Fruit fly (Drosophila melanogaster): ENCODE data around the gene CG4907.
A peak's percentile ranks its signal among the peaks of the same experiment; 100 is the strongest.

CG4907 gene

DNA sequence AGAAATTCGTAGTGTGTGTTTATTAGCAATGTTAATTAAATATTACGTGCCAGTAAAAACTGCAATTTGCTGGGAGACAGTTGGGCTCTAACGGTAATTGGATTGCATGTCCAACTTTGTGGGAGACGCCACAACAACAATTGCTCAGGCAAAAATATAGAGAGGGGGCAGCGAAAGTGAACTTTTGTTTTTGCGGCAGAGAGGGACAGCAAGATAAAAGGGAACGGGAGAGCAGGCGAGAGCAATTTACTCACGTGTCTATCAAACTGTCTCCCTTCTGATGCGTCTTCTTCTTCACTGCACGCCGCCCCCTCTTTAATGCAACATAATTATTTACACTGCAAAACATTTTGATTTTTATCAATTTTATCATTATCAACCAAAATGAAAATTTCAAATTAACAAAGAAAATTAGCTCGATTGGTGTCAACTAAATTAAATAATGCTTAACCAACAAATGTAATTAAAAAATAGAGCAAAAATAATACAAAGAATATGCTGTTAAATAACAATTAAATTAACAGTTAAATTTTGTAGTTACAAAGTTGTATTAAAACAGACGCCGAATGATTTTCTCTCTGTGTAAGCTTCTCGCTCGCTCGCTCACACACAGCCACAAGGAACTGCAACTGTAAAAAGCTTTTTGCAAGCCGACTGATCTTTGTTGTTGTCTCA, 43.1 kb downstream of the CG4907 start (continued):
- peak; percentile 64 for TF ChIP-seq CG17802 (tag; optimal IDR thresholded peaks at IDR 0.05)
- peak; percentile 40 for TF ChIP-seq CG7786 (GFP tag; optimal IDR thresholded peaks at IDR 0.05)
- TF ChIP-seq Xrp1 (GFP tag; IDR thresholded peaks at IDR 0.05), result peak; percentile 85
- no peak for TF ChIP-seq sima (GFP tag; optimal IDR thresholded peaks at IDR 0.05)
- TF ChIP-seq CG10462 (GFP tag; optimal IDR thresholded peaks at IDR 0.05), result peak; percentile 62
- TF ChIP-seq ems (GFP tag; optimal IDR thresholded peaks at IDR 0.05), result peak; percentile 60
- peak; percentile 33 for TF ChIP-seq CG15073 (GFP tag; optimal IDR thresholded peaks at IDR 0.05)
- TF ChIP-seq CG7372 (GFP tag; IDR thresholded peaks at IDR 0.05), result peak; percentile 33; the same call in 1 of the 2 replicates
- peak in 1 of 2 experiments; percentile 92 for TF ChIP-seq eve (GFP tag; optimal IDR thresholded peaks at IDR 0.05)
- no peak for TF ChIP-seq B-H2 (GFP tag; optimal IDR thresholded peaks at IDR 0.05)
- TF ChIP-seq mam (GFP tag; optimal IDR thresholded peaks at IDR 0.05), result peak; percentile 51
- peak; percentile 48 for TF ChIP-seq CG4328 (GFP tag; optimal IDR thresholded peaks at IDR 0.05)
- TF ChIP-seq CG10543 (GFP tag; optimal IDR thresholded peaks at IDR 0.05), result no peak
- TF ChIP-seq dm (GFP tag; optimal IDR thresholded peaks at IDR 0.05), result peak; percentile 35
- peak; percentile 74 for TF ChIP-seq Atf-2 (GFP tag; optimal IDR thresholded peaks at IDR 0.05)
- TF ChIP-seq CG4854 (GFP tag; optimal IDR thresholded peaks at IDR 0.05), result no peak
- TF ChIP-seq CG6854 (GFP tag; optimal IDR thresholded peaks at IDR 0.05), result peak; percentile 33
- no peak for TF ChIP-seq bbx (GFP tag; IDR thresholded peaks at IDR 0.05; ENCODE audit: partially characterized antibody)
- peak; percentile 72 for TF ChIP-seq Hsf (GFP tag; optimal IDR thresholded peaks at IDR 0.05)
- TF ChIP-seq CG13775 (GFP tag; optimal IDR thresholded peaks at IDR 0.05), result peak; percentile 59
- TF ChIP-seq tna (GFP tag; IDR thresholded peaks at IDR 0.05; ENCODE audit: partially characterized antibody), result no peak
- no peak for TF ChIP-seq CrebB (tag; optimal IDR thresholded peaks at IDR 0.05)
- TF ChIP-seq CG2678 (tag; optimal IDR thresholded peaks at IDR 0.05), result peak; percentile 94
- peak; percentile 61 for TF ChIP-seq CG1647 (GFP tag; optimal IDR thresholded peaks at IDR 0.05)
- TF ChIP-seq CG8765 (GFP tag; IDR thresholded peaks at IDR 0.05), result no peak; the same call in 1 of the 2 replicates
- TF ChIP-seq CG6689 (GFP tag; IDR thresholded peaks at IDR 0.05), result peak; percentile 90
- peak; percentile 64 for TF ChIP-seq CG4730 (GFP tag; IDR thresholded peaks at IDR 0.05)
- TF ChIP-seq Bteb2 (GFP tag; optimal IDR thresholded peaks at IDR 0.05), result peak; percentile 45
- peak; percentile 80 for TF ChIP-seq Med (GFP tag)
- peak; percentile 82 for TF ChIP-seq CG32772 (GFP tag; IDR thresholded peaks at IDR 0.05)
- peak; percentile 40 for TF ChIP-seq crc (GFP tag; optimal IDR thresholded peaks at IDR 0.05)
- peak; percentile 58 for TF ChIP-seq Nf-YB (GFP tag; optimal IDR thresholded peaks at IDR 0.05)
- no peak for TF ChIP-seq lov (optimal IDR thresholded peaks at IDR 0.05)
- no peak for TF ChIP-seq lov (GFP tag; IDR thresholded peaks at IDR 0.05)
- TF ChIP-seq CG43689 (GFP tag; IDR thresholded peaks at IDR 0.05), result peak; percentile 65
- TF ChIP-seq CG18764 (GFP tag; optimal IDR thresholded peaks at IDR 0.05), result peak; percentile 72
- no peak for TF ChIP-seq her (GFP tag; optimal IDR thresholded peaks at IDR 0.05)
- peak; percentile 79 for TF ChIP-seq vvl (GFP tag; IDR thresholded peaks at IDR 0.05)
- peak; percentile 67 for TF ChIP-seq Meics (GFP tag; optimal IDR thresholded peaks at IDR 0.05)
- TF ChIP-seq CG3407 (GFP tag; optimal IDR thresholded peaks at IDR 0.05), result peak; percentile 66
- peak; percentile 38 for TF ChIP-seq HLH54F (GFP tag; optimal IDR thresholded peaks at IDR 0.05)
- TF ChIP-seq CG6813 (GFP tag; optimal IDR thresholded peaks at IDR 0.05), result peak; percentile 66
- TF ChIP-seq CG18262 (tag; optimal IDR thresholded peaks at IDR 0.05), result peak; percentile 90
- TF ChIP-seq CG10267 (tag; optimal IDR thresholded peaks at IDR 0.05), result peak; percentile 89
- TF ChIP-seq CG1024 (GFP tag; IDR thresholded peaks at IDR 0.05), result no peak; the same call in 1 of the 2 replicates
- no peak for TF ChIP-seq Oaz (GFP tag; IDR thresholded peaks at IDR 0.05)
- TF ChIP-seq CG6254 (GFP tag; optimal IDR thresholded peaks at IDR 0.05), result peak; percentile 80
- peak; percentile 84 for TF ChIP-seq ci (GFP tag; IDR thresholded peaks at IDR 0.05)
- 0 out of 2 replicates have a peak, but pooled peaks have one; percentile 52 for TF ChIP-seq gt (GFP tag; IDR thresholded peaks at IDR 0.05)
- peak; percentile 73 for TF ChIP-seq PHDP (tag; optimal IDR thresholded peaks at IDR 0.05)
- no peak for TF ChIP-seq p53 (GFP tag; optimal IDR thresholded peaks at IDR 0.05)

All from whole organism, embryonic.